Worm (Caenorhabditis elegans): ENCODE data around the gene T05C7.9.
A peak's percentile ranks its signal among the peaks of the same experiment; 100 is the strongest.

DNA sequence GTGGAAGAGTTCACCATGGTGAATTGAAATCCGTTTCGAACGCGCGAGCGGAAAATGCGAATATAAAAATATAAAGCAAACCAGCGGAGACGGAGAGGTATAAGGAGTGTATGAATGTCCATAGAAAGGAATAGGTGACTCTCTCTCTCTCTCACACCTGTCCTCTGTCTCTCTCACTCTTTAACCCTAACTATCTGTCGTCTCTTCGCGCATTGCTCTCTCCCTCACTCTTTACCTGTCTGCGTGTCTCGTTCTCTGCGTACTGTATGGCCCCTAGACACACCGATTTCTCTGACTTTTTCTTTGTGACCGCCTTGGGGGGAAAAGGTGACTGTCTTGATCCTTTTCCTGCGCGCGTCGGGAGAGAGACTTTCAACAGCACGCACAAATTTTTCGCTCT, 27.9 kb upstream of the T05C7.9 start:
- no peak for TF ChIP-seq xnd-1 (tag; optimal IDR thresholded peaks at IDR 0.05)
- no peak for TF ChIP-seq nhr-120 (GFP tag; IDR thresholded peaks at IDR 0.05)
- TF ChIP-seq ama-1 (optimal IDR thresholded peaks at IDR 0.05) = no peak
- TF ChIP-seq ama-1 (GFP tag; optimal IDR thresholded peaks at IDR 0.05) = no peak
- no peak for TF ChIP-seq pha-4 (tag; optimal IDR thresholded peaks at IDR 0.05)
- no peak for TF ChIP-seq sea-2 (GFP tag; IDR thresholded peaks at IDR 0.05)
- TF ChIP-seq nfya-1 (tag; optimal IDR thresholded peaks at IDR 0.05; ENCODE audit: borderline replicate concordance, insufficient read depth) = no peak
- peak; percentile 18 for TF ChIP-seq efl-1 (GFP tag; optimal IDR thresholded peaks at IDR 0.05)
- TF ChIP-seq K12H6.12 (tag; optimal IDR thresholded peaks at IDR 0.05) = no peak
- no peak for TF ChIP-seq attf-6 (GFP tag; IDR thresholded peaks at IDR 0.05)
- TF ChIP-seq Y53G8AR.9 (GFP tag; conservative IDR thresholded peaks at IDR 0.05) = no peak
- no peak for TF ChIP-seq ztf-18 (tag; optimal IDR thresholded peaks at IDR 0.05)
- no peak for TF ChIP-seq ccch-3 (GFP tag; optimal IDR thresholded peaks at IDR 0.05)
- TF ChIP-seq ZK185.1 (tag; optimal IDR thresholded peaks at IDR 0.05; ENCODE audit: poor library complexity, severe bottlenecking) = no peak

All from whole organism, young adult.